Fruit fly (Drosophila melanogaster): ENCODE results near the gene Nhe1.
A peak's percentile ranks its signal among the peaks of the same experiment; 100 is the strongest.

The Nhe1 gene

DNA sequence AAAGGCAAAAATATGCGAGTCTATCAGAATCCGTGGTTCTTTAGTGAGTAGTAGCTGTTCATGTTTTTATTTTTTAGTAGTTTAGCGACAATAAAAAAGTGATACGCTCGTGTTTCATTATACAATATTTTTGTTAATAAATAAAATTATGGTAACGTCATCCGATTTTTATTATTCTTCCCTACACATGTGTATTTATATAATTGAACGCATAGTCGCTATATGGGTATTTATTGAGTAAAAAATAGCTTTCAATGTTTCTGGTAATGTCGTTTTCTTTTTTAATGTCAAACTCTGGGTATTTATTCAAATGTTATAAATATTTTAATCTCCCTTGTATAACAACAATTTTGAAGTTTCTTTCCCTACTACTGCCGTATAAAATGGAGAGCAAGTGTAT is 30.5 kb downstream of the Nhe1 start, which contains the start of gene CG11374:
CG11374 (plus strand) TSS at position 301 of the 400 bp plus-strand sequence.
- no peak for TF ChIP-seq noc (tag; optimal IDR thresholded peaks at IDR 0.05)

- no peak for TF ChIP-seq noc (tag; optimal IDR thresholded peaks at IDR 0.05)
Observed at dm6 chr2L:73760-74388, 32.7 kb downstream of the Nhe1 start.

DNA sequence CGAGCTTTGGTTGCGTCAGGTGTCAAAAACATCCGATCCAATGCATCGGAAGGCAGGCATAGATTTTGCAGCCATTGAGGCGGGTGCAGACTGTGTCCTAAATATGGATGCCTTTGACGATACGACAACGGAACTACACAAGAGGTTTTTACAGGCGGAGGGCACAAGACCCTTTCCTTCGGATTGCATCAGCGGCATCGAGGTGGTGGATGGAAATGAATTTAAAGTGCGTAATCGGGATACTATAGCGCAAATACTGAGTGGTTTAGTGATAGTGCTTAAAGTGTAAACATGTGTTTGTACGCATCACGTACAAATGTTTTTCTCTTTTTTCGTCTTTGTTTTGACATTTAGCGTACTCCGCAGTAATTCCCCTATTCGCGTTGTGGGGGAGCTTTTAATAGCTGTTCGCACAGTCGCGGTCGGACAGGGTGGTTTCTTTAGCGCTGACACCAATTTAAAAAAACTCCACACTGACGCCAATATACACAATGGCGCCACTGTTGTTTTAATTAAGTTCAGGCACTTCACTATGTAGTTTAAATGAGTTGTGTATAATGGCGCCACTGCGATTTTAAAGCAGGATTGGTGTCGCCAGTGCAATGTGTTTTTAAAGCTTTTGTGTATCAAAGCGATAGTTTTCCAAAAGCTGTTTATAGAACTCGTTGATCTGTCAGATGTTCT is 33.6 kb downstream of the Nhe1 start:
- peak; percentile 9 for TF ChIP-seq noc (tag; optimal IDR thresholded peaks at IDR 0.05)

- TF ChIP-seq noc (tag; optimal IDR thresholded peaks at IDR 0.05): peak; percentile 50
Observed at dm6 chr2L:71869-72751, 34.4 kb downstream of the Nhe1 start.

DNA sequence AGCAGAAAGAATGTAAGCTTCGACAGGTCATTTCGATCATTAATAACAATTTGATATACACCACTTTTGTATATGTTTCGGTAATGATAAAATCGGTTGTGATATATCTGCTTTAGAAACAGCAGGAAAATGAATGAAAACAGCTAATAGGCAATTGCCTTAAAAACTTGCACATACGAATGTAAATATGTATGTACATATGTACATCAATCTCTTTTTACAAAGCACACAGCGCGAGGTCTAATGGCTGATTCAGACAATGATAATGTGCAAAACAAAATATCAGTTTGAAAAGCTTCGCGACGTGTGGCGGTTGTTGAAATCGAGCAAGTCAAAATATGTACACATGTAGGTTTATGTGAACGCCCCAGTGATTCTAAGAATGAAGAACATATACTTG is 35.1 kb downstream of the Nhe1 start, which contains the start of gene galectin:
galectin (plus strand) TSS at position 301 of the 400 bp plus-strand sequence.
- TF ChIP-seq noc (tag; optimal IDR thresholded peaks at IDR 0.05): no peak

- TF ChIP-seq noc (tag; optimal IDR thresholded peaks at IDR 0.05): no peak
Observed at dm6 chr2L:69560-69959, 37.0 kb downstream of the Nhe1 start.

- TF ChIP-seq noc (tag; optimal IDR thresholded peaks at IDR 0.05): no peak
Observed at dm6 chr2L:67279-67657, 39.3 kb downstream of the Nhe1 start.

DNA sequence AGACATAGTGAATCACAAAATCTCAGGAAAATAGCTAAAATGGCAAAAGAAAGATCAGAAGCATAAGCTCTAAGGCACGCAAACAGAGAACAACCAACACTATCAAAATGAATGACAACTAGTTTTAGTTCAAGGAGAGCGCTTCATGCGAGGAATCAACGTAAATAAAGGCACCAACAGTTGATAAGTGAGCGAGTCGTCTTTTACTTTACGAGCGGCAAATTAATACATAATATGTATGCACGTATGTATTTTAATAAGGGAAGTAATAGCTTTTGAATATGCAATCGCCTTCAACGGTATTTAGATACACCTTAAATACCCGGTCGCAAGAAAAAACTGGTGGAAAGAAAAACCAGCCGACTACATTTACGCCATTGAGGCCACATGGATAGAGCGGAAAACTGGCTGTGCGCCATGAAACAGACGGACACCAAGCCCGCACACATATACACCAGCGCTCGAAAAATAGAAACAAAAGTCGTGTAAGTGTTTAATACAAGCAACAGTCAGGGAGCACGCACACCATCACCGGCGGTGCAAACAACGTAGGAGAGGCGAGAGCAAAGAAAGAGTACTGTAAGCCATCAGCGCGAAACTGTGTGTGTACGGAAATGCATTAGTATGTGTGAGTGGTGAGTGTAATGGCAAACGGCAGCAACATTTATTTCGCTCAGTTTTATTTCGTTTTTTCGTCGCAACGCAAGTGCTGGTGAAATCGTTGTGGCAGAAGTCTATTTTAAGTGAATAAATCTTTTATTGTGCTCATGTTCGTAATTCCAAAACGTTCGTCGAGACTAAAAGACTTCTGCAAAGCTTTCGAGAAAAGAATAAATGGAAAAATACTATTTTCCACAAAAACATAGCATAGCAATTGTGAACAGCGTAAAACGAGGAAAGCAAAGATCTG is 39.9 kb downstream of the Nhe1 start, which contains the start of gene dbr:
dbr (plus strand) TSS at position 114 of the 910 bp plus-strand sequence.
- TF ChIP-seq noc (tag; optimal IDR thresholded peaks at IDR 0.05): peak; percentile 4

dm6 chr2L:65354-65949 is 41.1 kb downstream of the Nhe1 start, which contains the start of gene Cda5:
Cda5 (minus strand) TSS chr2L:65404.
- TF ChIP-seq noc (tag; optimal IDR thresholded peaks at IDR 0.05): no peak

DNA sequence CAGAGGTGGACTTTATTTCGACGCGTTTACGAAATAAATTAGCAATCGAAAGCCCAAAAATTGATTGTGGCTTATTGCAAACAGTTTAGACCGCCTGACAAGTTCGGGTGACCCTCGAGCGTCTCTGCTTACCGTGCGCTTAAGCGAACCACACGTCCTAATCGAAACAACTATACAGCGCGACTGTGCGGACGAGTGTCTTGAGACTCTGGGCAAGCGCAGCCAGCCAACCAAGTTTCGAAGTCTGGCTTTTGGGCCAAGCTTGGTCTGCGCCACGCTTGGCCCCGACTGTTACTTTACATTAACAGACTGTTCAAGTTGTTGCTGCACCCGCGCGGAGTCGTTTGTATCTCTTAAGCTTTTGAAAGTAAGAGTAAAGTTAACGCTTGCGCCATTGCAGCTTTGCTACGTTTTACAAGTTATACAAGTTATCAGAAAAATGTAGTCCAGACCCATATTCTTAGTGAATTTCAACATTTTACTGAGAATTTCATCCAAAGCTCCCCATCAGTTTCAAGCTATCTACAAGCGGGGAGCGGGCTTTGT is 47.4 kb downstream of the Nhe1 start:
- TF ChIP-seq noc (tag; optimal IDR thresholded peaks at IDR 0.05): no peak

DNA sequence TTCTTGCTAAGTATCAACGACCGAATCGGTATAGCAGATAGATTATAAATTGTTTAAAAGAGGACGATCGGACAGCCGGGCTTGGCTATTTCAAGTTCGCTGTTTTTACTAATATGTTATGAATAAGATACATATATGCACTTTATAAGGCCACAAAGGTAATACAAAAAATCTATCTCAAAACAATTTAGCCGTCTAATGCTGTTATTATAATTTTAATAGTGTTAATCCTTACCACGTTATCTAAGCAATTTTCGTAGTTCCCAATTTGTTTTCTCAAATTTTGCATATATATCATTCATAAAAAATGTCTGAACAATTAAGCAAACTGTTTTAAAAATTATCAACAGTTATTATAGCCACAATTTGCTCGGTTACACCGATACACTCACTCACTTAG is 49.7 kb downstream of the Nhe1 start:
- TF ChIP-seq noc (tag; optimal IDR thresholded peaks at IDR 0.05): no peak
